Fruit fly (Drosophila melanogaster): ENCODE data around the gene UQCR-Q.

dm6 chr3L:17488622-17489391 is 14.2 kb downstream of the UQCR-Q start:
- no peak for TF ChIP-seq psq (optimal IDR thresholded peaks at IDR 0.05)
- TF ChIP-seq Dll (optimal IDR thresholded peaks at IDR 0.05), result no peak
- no peak for TF ChIP-seq EcR (GFP tag; optimal IDR thresholded peaks at IDR 0.05)
- TF ChIP-seq usp (GFP tag; optimal IDR thresholded peaks at IDR 0.05), result no peak
- no peak for TF ChIP-seq CG8478 (optimal IDR thresholded peaks at IDR 0.05)
- no peak for TF ChIP-seq pan (optimal IDR thresholded peaks at IDR 0.05)
